Fruit fly (Drosophila melanogaster): ENCODE measurements around the gene CG2260.

CG2260 gene

dm6 chrX:8122834-8123233 lies 1.9 kb upstream of the CG2260 start (continued):
- TF ChIP-seq Taf1 (GFP tag; IDR thresholded peaks at IDR 0.05) = no peak
- no peak for TF ChIP-seq z (GFP tag; IDR thresholded peaks at IDR 0.05)
- TF ChIP-seq Meics (GFP tag; optimal IDR thresholded peaks at IDR 0.05) = no peak
- no peak for TF ChIP-seq CG2875 (GFP tag; optimal IDR thresholded peaks at IDR 0.05)
- no peak for TF ChIP-seq ewg (GFP tag; optimal IDR thresholded peaks at IDR 0.05)
- TF ChIP-seq Hr51 (GFP tag; optimal IDR thresholded peaks at IDR 0.05) = no peak
- no peak for TF ChIP-seq gsb-n (tag; optimal IDR thresholded peaks at IDR 0.05)
- no peak for TF ChIP-seq CG12104 (GFP tag; optimal IDR thresholded peaks at IDR 0.05)
- no peak for TF ChIP-seq C15 (GFP tag; IDR thresholded peaks at IDR 0.05)
- TF ChIP-seq Ada2b (GFP tag; IDR thresholded peaks at IDR 0.05) = no peak
- no peak for TF ChIP-seq caup (GFP tag; optimal IDR thresholded peaks at IDR 0.05; ENCODE audit: severe bottlenecking)
- TF ChIP-seq wor (GFP tag; IDR thresholded peaks at IDR 0.05) = no peak
- TF ChIP-seq Elba2 (GFP tag; optimal IDR thresholded peaks at IDR 0.05) = no peak
- TF ChIP-seq Hsf (GFP tag; optimal IDR thresholded peaks at IDR 0.05) = no peak
- peak; percentile 34 for TF ChIP-seq CG17829 (tag; optimal IDR thresholded peaks at IDR 0.05)
- TF ChIP-seq Asciz (GFP tag; optimal IDR thresholded peaks at IDR 0.05) = no peak
- TF ChIP-seq jigr1 (GFP tag; IDR thresholded peaks at IDR 0.05) = no peak
- peak; percentile 56 for TF ChIP-seq CG18262 (tag; optimal IDR thresholded peaks at IDR 0.05)
- TF ChIP-seq Nf-YA (GFP tag; IDR thresholded peaks at IDR 0.05) = no peak
- no peak for TF ChIP-seq Aef1 (GFP tag; IDR thresholded peaks at IDR 0.05)
- no peak for TF ChIP-seq Nf-YC (tag; optimal IDR thresholded peaks at IDR 0.05)
- TF ChIP-seq unpg (GFP tag; optimal IDR thresholded peaks at IDR 0.05) = no peak
- TF ChIP-seq CG7839 (tag; optimal IDR thresholded peaks at IDR 0.05) = no peak
- TF ChIP-seq Blimp-1 (GFP tag; optimal IDR thresholded peaks at IDR 0.05) = peak; percentile 83
- no peak for TF ChIP-seq zen2 (GFP tag; IDR thresholded peaks at IDR 0.05; ENCODE audit: partially characterized antibody)
- TF ChIP-seq CG12659 (GFP tag; optimal IDR thresholded peaks at IDR 0.05) = no peak
- no peak for TF ChIP-seq dysf (GFP tag; IDR thresholded peaks at IDR 0.05)
- TF ChIP-seq ken (GFP tag; IDR thresholded peaks at IDR 0.05) = no peak
- TF ChIP-seq CG6254 (GFP tag; optimal IDR thresholded peaks at IDR 0.05) = peak; percentile 22
- peak; percentile 11 for TF ChIP-seq trem (tag; optimal IDR thresholded peaks at IDR 0.05)
- no peak for TF ChIP-seq Jarid2 (GFP tag; optimal IDR thresholded peaks at IDR 0.05)
- TF ChIP-seq fd64A (GFP tag; optimal IDR thresholded peaks at IDR 0.05) = no peak
- TF ChIP-seq CG12391 (tag; optimal IDR thresholded peaks at IDR 0.05) = peak; percentile 0
- no peak for TF ChIP-seq ap (GFP tag; IDR thresholded peaks at IDR 0.05)
- TF ChIP-seq Med (GFP tag) = peak; percentile 29
- no peak for TF ChIP-seq Adf1 (GFP tag; IDR thresholded peaks at IDR 0.05)
- TF ChIP-seq hb (GFP tag; IDR thresholded peaks at IDR 0.05; ENCODE audit: partially characterized antibody) = no peak
- no peak for TF ChIP-seq nau (GFP tag; optimal IDR thresholded peaks at IDR 0.05)
- TF ChIP-seq CG15514 (GFP tag; optimal IDR thresholded peaks at IDR 0.05) = no peak
- TF ChIP-seq sens (GFP tag) = peak; percentile 79
- no peak for TF ChIP-seq Dip2 (GFP tag; IDR thresholded peaks at IDR 0.05)
- TF ChIP-seq CG32767 (GFP tag; IDR thresholded peaks at IDR 0.05) = no peak
- TF ChIP-seq CG43689 (GFP tag; IDR thresholded peaks at IDR 0.05) = no peak
- no peak for TF ChIP-seq dimm (GFP tag; IDR thresholded peaks at IDR 0.05)
- no peak for TF ChIP-seq CG8944 (GFP tag; optimal IDR thresholded peaks at IDR 0.05)
- no peak for TF ChIP-seq CG1792 (GFP tag; optimal IDR thresholded peaks at IDR 0.05)
- peak in 1 of 2 experiments; percentile 51 for TF ChIP-seq bsh (GFP tag; optimal IDR thresholded peaks at IDR 0.05)
- TF ChIP-seq E2f1 (GFP tag; IDR thresholded peaks at IDR 0.05) = no peak
- peak; percentile 21 for TF ChIP-seq CG2678 (tag; optimal IDR thresholded peaks at IDR 0.05)
- TF ChIP-seq Sry-β (GFP tag; optimal IDR thresholded peaks at IDR 0.05) = no peak
- peak; percentile 21 for TF ChIP-seq CG10267 (tag; optimal IDR thresholded peaks at IDR 0.05)
- no peak for TF ChIP-seq Sin3A (optimal IDR thresholded peaks at IDR 0.05)

Data from whole organism, embryonic.